Worm (Caenorhabditis elegans) whole organism, L1 larva: ENCODE data around the gene acs-21.
"Not testable (repeated sequence)": the region's sequence is repeated elsewhere in the genome, so short reads cannot be mapped to it uniquely, and the experiment has no call there.

Experiments
- C16A3.4 ChIP-seq: fragments of 150-350 bp; optimal IDR thresholded peaks from 2 replicates; lab custom pipeline; 2014; ENCODE audit warnings: missing biosample characterization, missing genetic modification characterization
- C34B4.2 ChIP-seq: sonication (generic microtip); optimal IDR thresholded peaks from 2 replicates; lab custom pipeline; 2017; ENCODE audit warnings: mild to moderate bottlenecking, missing genetic modification characterization, missing compliant biosample characterization
- aha-1 ChIP-seq: fragments of 150-350 bp; optimal IDR thresholded peaks from 2 replicates; lab custom pipeline; 2014; ENCODE audit warnings: missing biosample characterization, missing genetic modification characterization
- blmp-1 ChIP-seq: fragments of 150-350 bp; optimal IDR thresholded peaks from 2 replicates; lab custom pipeline; 2014; ENCODE audit warnings: missing biosample characterization, missing genetic modification characterization
- ceh-63 ChIP-seq: fragments of 200-800 bp; sonication (Bioruptor generic); optimal IDR thresholded peaks from 2 replicates; lab custom pipeline; 2018; ENCODE audit warnings: mild to moderate bottlenecking, missing genetic modification characterization, missing compliant biosample characterization
- ceh-8 ChIP-seq: fragments of 200-800 bp; sonication (Bioruptor generic); optimal IDR thresholded peaks from 2 replicates; lab custom pipeline; 2018; ENCODE audit warnings: mild to moderate bottlenecking, missing genetic modification characterization, moderate library complexity, missing compliant biosample characterization
- ces-1 ChIP-seq: fragments of 150-350 bp; optimal IDR thresholded peaks from 2 replicates; lab custom pipeline; 2014; ENCODE audit warnings: missing biosample characterization, missing genetic modification reagents, missing genetic modification characterization
- dpl-1 ChIP-seq, 3 experiments: fragments of 150-350 bp in 2 of 3; sonication (generic microtip) in 1 of 3; optimal IDR thresholded peaks; 2 replicates each; lab custom pipeline; 2014 to 2017; ENCODE audit warnings: missing biosample characterization in 3 of 3, missing genetic modification characterization in 3 of 3, missing genetic modification reagents in 3 of 3
- elt-2 ChIP-seq: sonication (generic microtip); optimal IDR thresholded peaks from 2 replicates; lab custom pipeline; 2016; ENCODE audit warnings: missing genetic modification characterization, mild to moderate bottlenecking, inconsistent platforms, missing compliant biosample characterization, missing genetic modification reagents
- elt-3 ChIP-seq, 6 experiments: fragments of 150-350 bp in 1 of 6; sonication (generic microtip); optimal IDR thresholded peaks; 2 replicates each; lab custom pipeline; 2017 to 2018; ENCODE audit warnings: missing biosample characterization in 6 of 6, missing genetic modification characterization in 6 of 6, inconsistent platforms in 1 of 6
- fkh-4 ChIP-seq: sonication (generic microtip); optimal IDR thresholded peaks from 2 replicates; lab custom pipeline; 2016; ENCODE audit warnings: missing compliant biosample characterization, missing genetic modification characterization, borderline replicate concordance
- grh-1 ChIP-seq: fragments of 200-800 bp; sonication (Bioruptor generic); IDR thresholded peaks from 2 replicates; pipeline ENCODE4 v1.3.6; 2022; ENCODE audit warnings: missing genetic modification reagents, missing genetic modification characterization, missing compliant biosample characterization
- irx-1 ChIP-seq: sonication (generic microtip); optimal IDR thresholded peaks from 2 replicates; lab custom pipeline; 2016; ENCODE audit warnings: missing genetic modification characterization, missing compliant biosample characterization
- isw-1 ChIP-seq: fragments of 200-800 bp; sonication (Bioruptor generic); IDR thresholded peaks from 2 replicates; pipeline ENCODE4 v1.3.6; 2022; ENCODE audit warnings: missing genetic modification characterization, missing compliant biosample characterization
- jun-1 ChIP-seq: fragments of 150-350 bp; optimal IDR thresholded peaks from 2 replicates; lab custom pipeline; 2014; ENCODE audit warnings: missing biosample characterization, missing genetic modification reagents, missing genetic modification characterization
- lin-15B ChIP-seq: fragments of 150-350 bp; sonication (generic microtip); optimal IDR thresholded peaks from 3 replicates; lab custom pipeline; 2014; ENCODE audit warnings: missing biosample characterization, missing genetic modification characterization
- lin-35 ChIP-seq, 2 experiments: fragments of 150-350 bp; optimal IDR thresholded peaks; 2 replicates each; lab custom pipeline; 2014; ENCODE audit warnings: missing biosample characterization in 2 of 2, missing genetic modification characterization in 2 of 2, missing genetic modification reagents in 2 of 2
- mef-2 ChIP-seq: fragments of 150-350 bp; optimal IDR thresholded peaks from 2 replicates; lab custom pipeline; 2014; ENCODE audit warnings: missing biosample characterization, missing genetic modification characterization
- mep-1 ChIP-seq: fragments of 150-350 bp; optimal IDR thresholded peaks from 2 replicates; lab custom pipeline; 2014; ENCODE audit warnings: missing biosample characterization, missing genetic modification characterization
- nhr-11 ChIP-seq: fragments of 150-350 bp; optimal IDR thresholded peaks from 2 replicates; lab custom pipeline; 2014; ENCODE audit warnings: missing biosample characterization, missing genetic modification characterization
- nhr-20 ChIP-seq: sonication (generic microtip); optimal IDR thresholded peaks from 2 replicates; lab custom pipeline; 2016; ENCODE audit warnings: mild to moderate bottlenecking, missing genetic modification characterization, missing compliant biosample characterization
- nhr-237 ChIP-seq: fragments of 150-350 bp; optimal IDR thresholded peaks from 2 replicates; lab custom pipeline; 2014; ENCODE audit warnings: missing biosample characterization, missing genetic modification characterization
- nhr-28 ChIP-seq: fragments of 150-350 bp; optimal IDR thresholded peaks from 2 replicates; lab custom pipeline; 2014; ENCODE audit warnings: missing biosample characterization, missing genetic modification characterization
- nhr-71 ChIP-seq: sonication (generic microtip); optimal IDR thresholded peaks from 2 replicates; lab custom pipeline; 2016; ENCODE audit warnings: mild to moderate bottlenecking, missing genetic modification characterization, moderate library complexity, missing compliant biosample characterization
- nhr-77 ChIP-seq: fragments of 150-350 bp; optimal IDR thresholded peaks from 2 replicates; lab custom pipeline; 2014; ENCODE audit warnings: missing biosample characterization, missing genetic modification characterization
- pax-3 ChIP-seq: fragments of 200-800 bp; sonication (Bioruptor generic); optimal IDR thresholded peaks from 2 replicates; lab custom pipeline; 2018; ENCODE audit warnings: mild to moderate bottlenecking, missing genetic modification characterization, moderate library complexity, missing compliant biosample characterization
- pqm-1 ChIP-seq: sonication (generic microtip); optimal IDR thresholded peaks from 3 replicates; lab custom pipeline; 2017; ENCODE audit warnings: missing biosample characterization, missing genetic modification characterization
- snpc-4 ChIP-seq: fragments of 150-350 bp; optimal IDR thresholded peaks from 2 replicates; lab custom pipeline; 2014; ENCODE audit warnings: missing biosample characterization, missing genetic modification characterization
- sox-4 ChIP-seq: sonication (generic microtip); optimal IDR thresholded peaks from 2 replicates; lab custom pipeline; 2016; ENCODE audit warnings: missing genetic modification characterization, missing compliant biosample characterization
- sptf-1 ChIP-seq: fragments of 150-350 bp; optimal IDR thresholded peaks from 2 replicates; lab custom pipeline; 2014; ENCODE audit warnings: missing biosample characterization, missing genetic modification characterization
- swsn-7 ChIP-seq: sonication (generic microtip); optimal IDR thresholded peaks from 2 replicates; lab custom pipeline; 2016; ENCODE audit warnings: missing genetic modification characterization, missing compliant biosample characterization
- tbx-2 ChIP-seq: sonication (generic microtip); optimal IDR thresholded peaks from 2 replicates; lab custom pipeline; 2016; ENCODE audit warnings: missing genetic modification characterization, missing compliant biosample characterization
- unc-62 ChIP-seq: fragments of 150-350 bp; optimal IDR thresholded peaks from 2 replicates; lab custom pipeline; 2014; ENCODE audit warnings: missing biosample characterization, missing genetic modification reagents, missing genetic modification characterization
- unc-86 ChIP-seq: sonication (generic microtip); optimal IDR thresholded peaks from 2 replicates; lab custom pipeline; 2016; ENCODE audit warnings: missing genetic modification characterization, missing compliant biosample characterization
- vab-15 ChIP-seq: sonication (generic microtip); optimal IDR thresholded peaks from 2 replicates; lab custom pipeline; 2017; ENCODE audit warnings: missing genotype, mild to moderate bottlenecking, missing genetic modification characterization, missing compliant biosample characterization
- zip-4 ChIP-seq: fragments of 200-800 bp; sonication (Bioruptor generic); optimal IDR thresholded peaks from 2 replicates; lab custom pipeline; 2018; ENCODE audit warnings: mild to moderate bottlenecking, missing genetic modification characterization, moderate library complexity, missing compliant biosample characterization
- ztf-11 ChIP-seq, 2 experiments: sonication (generic microtip); optimal IDR thresholded peaks; 2 replicates each; lab custom pipeline; 2016 to 2017; ENCODE audit warnings: missing genetic modification characterization in 2 of 2, missing biosample characterization in 1 of 2, missing compliant biosample characterization in 1 of 2
- ztf-4 ChIP-seq: fragments of 150-350 bp; optimal IDR thresholded peaks from 2 replicates; lab custom pipeline; 2014; ENCODE audit warnings: missing biosample characterization, missing genetic modification characterization

Gene acs-21

DNA sequence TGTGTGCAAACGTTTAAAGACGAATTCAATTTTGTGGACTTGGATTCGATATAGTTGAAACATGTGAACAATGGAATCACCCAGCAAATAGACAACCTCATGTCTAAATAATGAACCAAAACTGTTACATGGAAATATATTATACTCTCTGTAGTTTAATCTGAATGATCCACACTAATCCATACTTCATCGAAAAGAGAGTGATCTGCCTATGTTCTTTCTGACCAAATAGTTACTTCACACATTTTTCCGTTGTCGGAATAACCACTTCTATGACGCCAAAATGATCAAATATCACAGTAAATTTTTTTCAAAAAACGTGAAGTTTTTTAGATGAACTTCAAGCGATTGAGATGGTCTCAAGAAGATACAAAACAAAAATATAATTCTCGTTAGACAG lies 13.2 kb downstream of the acs-21 start, which contains the start of gene Y73C8C.4:
Gene Y73C8C.4, minus strand, starts transcription at position 101 of the 400 bp plus-strand sequence.
- TF ChIP-seq mep-1; C34B4.2 (tag; lab: Kevin White, UChicago); zip-4 (GFP tag; lab: Kevin White, UChicago): not testable (repeated sequence)

DNA sequence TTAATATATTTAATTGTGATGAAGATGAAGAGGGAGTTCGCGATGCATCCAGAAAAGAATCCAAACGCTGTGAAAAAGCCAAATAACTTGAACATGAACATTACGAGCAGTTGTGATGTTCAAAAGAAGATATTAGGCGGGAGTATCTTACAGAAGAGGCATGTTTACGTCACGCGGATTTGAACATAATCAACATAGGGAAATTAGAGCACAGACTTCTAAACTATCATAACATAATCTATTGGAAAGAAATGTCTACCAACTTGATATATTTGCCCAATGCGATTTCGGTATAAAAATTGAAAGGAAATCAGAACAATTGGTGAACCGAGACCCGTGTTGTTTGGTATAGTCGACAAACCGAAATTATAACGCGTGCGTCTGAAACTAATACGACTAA lies 15.3 kb downstream of the acs-21 start, which contains the start of gene str-66:
Gene str-66, minus strand, starts transcription at position 101 of the 400 bp plus-strand sequence.
- TF ChIP-seq ces-1 (GFP tag; lab: Kevin White, UChicago) (no peak), unc-62 (GFP tag; lab: Kevin White, UChicago) (no peak), nhr-11 (no peak)
- TF ChIP-seq, all 84 proteins: peak for 0

DNA sequence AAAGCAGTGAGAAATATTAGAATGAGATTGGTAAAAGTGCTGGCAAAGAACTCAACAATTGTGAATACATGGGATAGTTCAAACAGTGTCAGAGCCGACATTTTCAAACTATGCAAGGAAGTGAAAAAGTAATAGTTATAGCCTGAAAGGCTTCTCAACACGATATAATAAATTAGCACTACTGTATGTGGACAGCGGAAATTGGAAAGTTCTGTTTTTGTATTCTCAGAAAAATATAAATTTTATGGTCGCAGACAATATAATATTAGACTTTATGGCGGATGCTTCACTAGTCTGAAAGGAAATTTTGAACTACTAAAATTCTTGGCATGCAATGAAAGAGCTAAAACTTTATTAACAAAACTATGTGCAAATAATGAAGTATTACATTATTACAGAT lies 16.9 kb downstream of the acs-21 start, which contains the start of gene str-69:
Gene str-69, minus strand, starts transcription at position 101 of the 400 bp plus-strand sequence.
- TF ChIP-seq jun-1 (tag; lab: Kevin White, UChicago): no peak
- TF ChIP-seq mef-2 (tag; lab: Kevin White, UChicago): no peak
- TF ChIP-seq vab-15: no peak
- no peak for TF ChIP-seq ceh-63 (GFP tag; lab: Kevin White, UChicago)
- no peak for TF ChIP-seq unc-86

DNA sequence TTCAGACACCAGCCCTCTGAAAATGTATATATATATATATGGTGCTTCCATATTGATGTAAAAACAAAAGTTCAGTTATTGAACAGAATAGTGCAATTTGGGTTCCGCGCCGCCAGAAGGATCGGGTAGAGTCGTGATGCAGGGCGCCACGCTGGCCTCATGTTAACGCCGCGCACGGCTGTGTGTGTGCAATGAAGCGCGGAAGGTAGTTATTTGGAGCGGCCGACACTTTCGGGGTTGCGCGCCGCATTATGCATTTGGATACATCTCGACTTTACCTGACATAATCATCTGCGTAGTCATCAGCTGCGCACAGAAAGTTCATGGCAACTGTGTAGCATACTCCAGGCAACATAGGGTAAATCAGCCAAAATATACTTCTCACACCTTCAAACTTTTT lies 17.9 kb downstream of the acs-21 start:
- peak; percentile 25 for TF ChIP-seq snpc-4 (tag; lab: Kevin White, UChicago)
- TF ChIP-seq nhr-28: no peak

DNA sequence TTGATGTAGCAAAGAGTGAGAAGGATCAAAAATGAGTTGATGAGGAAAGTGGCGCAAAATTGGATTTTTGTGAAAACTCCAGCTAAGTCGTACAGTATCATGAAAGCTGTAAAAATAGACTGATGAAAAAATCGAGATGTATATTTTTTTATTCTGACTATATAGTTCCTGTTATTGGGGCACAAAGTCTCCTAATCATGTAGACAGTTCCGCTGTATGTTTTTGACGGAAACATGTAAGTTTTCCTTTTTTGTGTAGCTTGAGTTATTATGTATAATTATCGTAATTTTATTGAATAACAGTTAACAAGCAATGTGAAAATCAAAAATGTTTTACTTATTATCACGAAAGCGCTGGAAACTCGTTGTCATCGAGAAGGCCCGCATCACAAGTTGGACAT lies 18.6 kb downstream of the acs-21 start, which contains the start of gene str-68:
Gene str-68, minus strand, starts transcription at position 101 of the 400 bp plus-strand sequence.
- TF ChIP-seq zip-4 (GFP tag; lab: Kevin White, UChicago) (no peak), vab-15 (no peak), ztf-11 (tag; optimal IDR thresholded peaks at IDR 0.05; lab: Kevin White, UChicago) (no peak), C16A3.4 (tag; lab: Kevin White, UChicago) (no peak), unc-62 (GFP tag; lab: Kevin White, UChicago) (no peak), elt-3 (tag; optimal IDR thresholded peaks at IDR 0.05; lab: Kevin White, UChicago) (no peak), pax-3 (tag; lab: Kevin White, UChicago) (no peak), blmp-1 (no peak), dpl-1 (GFP tag; optimal IDR thresholded peaks at IDR 0.05; lab: Kevin White, UChicago) (no peak), isw-1 (GFP tag; lab: Robert Waterston, UW) (no peak), nhr-20 (tag; lab: Kevin White, UChicago) (no peak), lin-35 (GFP tag; optimal IDR thresholded peaks at IDR 0.05; lab: Kevin White, UChicago) (no peak), fkh-4 (tag; lab: Kevin White, UChicago) (no peak), pqm-1 (tag; lab: Kevin White, UChicago) (no peak), lin-15B (no peak), nhr-71 (tag; lab: Kevin White, UChicago) (no peak)

DNA sequence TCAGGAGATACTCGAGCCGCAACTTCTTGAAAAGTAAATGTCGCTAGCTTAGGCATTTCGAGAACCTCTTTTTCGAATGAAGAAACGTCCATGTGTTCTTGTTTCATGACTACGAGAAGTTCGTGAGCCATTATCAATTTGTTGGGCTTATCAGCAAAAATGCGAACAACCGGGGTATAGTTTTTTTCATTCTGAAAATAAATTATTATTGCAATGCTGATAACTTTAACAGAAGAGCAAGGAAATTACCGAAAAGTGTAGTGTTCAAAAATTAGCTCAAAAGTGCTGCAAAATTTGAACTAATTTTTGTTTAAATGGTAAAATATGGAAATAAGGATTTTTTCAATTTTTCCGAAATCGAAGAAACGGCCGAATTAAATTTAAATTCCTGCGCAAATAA lies 23.3 kb downstream of the acs-21 start:
- TF ChIP-seq nhr-237 (no peak), fkh-4 (tag; lab: Kevin White, UChicago) (no peak), grh-1 (no peak), aha-1 (tag; lab: Kevin White, UChicago) (no peak), tbx-2 (tag; lab: Kevin White, UChicago) (no peak), irx-1 (no peak), elt-2 (tag; lab: Kevin White, UChicago) (no peak), sox-4 (tag; lab: Kevin White, UChicago) (no peak), nhr-20 (tag; lab: Kevin White, UChicago) (no peak), nhr-77 (tag; lab: Kevin White, UChicago) (no peak), swsn-7 (tag; lab: Kevin White, UChicago) (no peak), ztf-4 (no peak), sptf-1 (no peak), ceh-8 (GFP tag; lab: Kevin White, UChicago) (no peak)
